Worm (Caenorhabditis elegans) whole organism, L4/young adult: Measurements from ENCODE around the gene ech-6.

Experiments used
- W03F9.2 ChIP-seq: fragments of 150-350 bp; optimal IDR thresholded peaks from 2 replicates; lab custom pipeline; 2014; ENCODE audit warnings: missing biosample characterization, missing genetic modification characterization
- him-1 ChIP-seq: sonication (generic microtip); optimal IDR thresholded peaks from 2 replicates; lab custom pipeline; 2016; ENCODE audit warnings: missing genotype, missing genetic modification reagents, missing genetic modification characterization, missing compliant biosample characterization

DNA sequence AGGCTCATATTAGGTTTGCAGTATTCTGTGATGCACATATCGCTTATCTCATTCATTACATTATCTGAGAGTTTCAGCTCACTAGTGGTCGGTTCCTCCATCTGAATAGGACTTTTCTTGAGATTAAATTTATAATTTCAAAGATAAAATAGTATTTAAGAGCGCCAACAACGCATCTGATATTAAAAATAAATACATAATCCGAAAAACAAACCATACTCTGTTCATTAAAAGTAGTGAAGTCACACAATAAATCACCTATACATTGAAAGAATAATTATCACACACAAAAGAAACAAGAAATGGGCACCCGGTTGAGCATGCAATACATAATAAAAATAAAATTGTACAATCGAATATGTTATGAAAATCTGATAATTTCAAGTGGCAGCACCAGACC, 4.7 kb upstream of the ech-6 start, which contains the start of gene vps-53:
- TF ChIP-seq him-1 (no peak), W03F9.2 (tag; lab: Kevin White, UChicago) (no peak)
